Fruit fly (Drosophila melanogaster): ENCODE measurements around the gene CG15167.

The CG15167 gene

DNA sequence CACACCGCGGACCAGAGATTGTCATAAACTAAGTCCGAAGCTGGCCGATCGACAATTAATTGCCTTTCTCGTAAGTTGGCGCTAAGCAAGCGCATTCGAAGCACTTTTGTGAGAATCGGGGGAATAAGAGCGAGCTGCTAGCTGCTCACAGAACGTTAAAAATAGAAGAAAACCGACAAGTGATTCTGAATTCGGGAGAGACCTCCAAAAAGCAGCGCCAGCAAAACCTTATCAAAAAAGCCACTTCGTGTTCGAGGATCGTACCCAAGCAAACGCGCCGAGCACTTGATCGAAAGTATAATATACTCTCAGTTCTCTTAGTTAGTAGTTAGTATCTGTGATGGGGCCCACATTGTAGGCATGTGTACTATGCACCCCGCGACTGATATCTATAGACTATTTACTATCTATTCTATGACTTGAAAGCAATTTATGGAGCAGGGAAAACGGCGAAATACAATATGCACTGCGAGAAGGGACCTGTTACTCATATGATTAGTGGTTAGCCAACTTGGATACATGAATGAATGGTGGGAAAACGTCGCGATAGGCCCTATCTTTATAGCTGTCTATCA is 47.3 kb downstream of the CG15167 start:
- TF ChIP-seq cic (GFP tag; optimal IDR thresholded peaks at IDR 0.05) (peak; percentile 22), bab1 (GFP tag; optimal IDR thresholded peaks at IDR 0.05) (no peak)

DNA sequence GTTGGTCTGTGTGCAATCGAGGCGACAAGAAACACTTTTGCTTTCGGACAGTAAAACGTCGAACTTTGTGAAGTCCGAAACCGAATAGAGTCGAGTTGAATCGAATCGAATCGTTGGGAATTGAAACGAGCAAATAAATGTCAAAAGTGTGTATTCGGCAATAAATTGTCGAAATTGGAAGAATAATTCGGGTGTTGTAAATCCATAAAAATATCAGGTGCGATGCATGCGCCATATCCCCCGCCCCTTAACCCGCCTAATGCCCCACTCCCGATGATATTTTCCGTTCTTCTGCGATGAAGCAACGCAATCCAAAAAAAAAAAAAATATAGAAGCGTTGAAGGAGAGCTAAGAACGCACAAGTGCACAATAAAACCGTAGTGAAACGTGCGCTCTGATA is 48.8 kb downstream of the CG15167 start:
- TF ChIP-seq CG7101 (tag; optimal IDR thresholded peaks at IDR 0.05) (no peak), CG33017 (tag; optimal IDR thresholded peaks at IDR 0.05) (no peak), CG11617 (GFP tag; optimal IDR thresholded peaks at IDR 0.05) (no peak), ovo (GFP tag; optimal IDR thresholded peaks at IDR 0.05) (no peak), pad (GFP tag; optimal IDR thresholded peaks at IDR 0.05) (no peak), tj (GFP tag; optimal IDR thresholded peaks at IDR 0.05) (no peak), kay (GFP tag; ENCODE audit: borderline replicate concordance) (no peak), toe (GFP tag; optimal IDR thresholded peaks at IDR 0.05) (no peak), CG14711 (tag; optimal IDR thresholded peaks at IDR 0.05) (no peak), CG7045 (GFP tag; optimal IDR thresholded peaks at IDR 0.05) (no peak), Clk (GFP tag; optimal IDR thresholded peaks at IDR 0.05) (no peak), cnc (optimal IDR thresholded peaks at IDR 0.05) (no peak), cic (GFP tag; optimal IDR thresholded peaks at IDR 0.05) (no peak)

DNA sequence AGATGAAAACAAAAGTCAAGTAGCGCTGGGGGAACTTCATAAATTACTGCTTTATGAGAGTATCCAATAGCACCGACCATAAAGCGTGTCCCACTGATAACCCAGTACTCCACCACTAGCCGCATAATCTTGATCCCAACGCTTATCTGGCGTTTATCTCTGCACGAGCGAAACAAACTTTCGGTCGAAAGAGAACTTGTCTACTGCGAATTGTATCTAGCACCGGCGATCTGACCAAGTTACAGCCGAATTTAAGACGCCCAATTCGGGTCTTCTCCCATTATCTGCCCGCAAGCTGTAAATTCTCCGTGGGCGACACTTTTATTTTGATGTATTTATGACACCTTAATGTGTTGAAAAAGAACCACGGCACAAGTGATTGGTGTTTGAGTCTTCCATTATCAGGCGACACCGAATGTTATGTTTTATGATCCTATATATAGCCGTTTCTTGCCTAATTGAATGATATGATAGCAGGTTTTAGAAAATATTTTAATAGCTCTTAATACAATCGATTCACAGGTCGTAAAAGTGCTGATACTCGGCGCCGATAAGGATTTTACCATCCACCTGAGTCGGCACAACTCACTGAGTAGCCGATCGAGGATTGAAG is 49.7 kb downstream of the CG15167 start:
- TF ChIP-seq Mnt (GFP tag; optimal IDR thresholded peaks at IDR 0.05) (no peak), CG7045 (GFP tag; optimal IDR thresholded peaks at IDR 0.05) (no peak), cnc (optimal IDR thresholded peaks at IDR 0.05) (no peak), CG1620 (GFP tag; optimal IDR thresholded peaks at IDR 0.05) (no peak), Crg-1 (GFP tag; optimal IDR thresholded peaks at IDR 0.05) (no peak), tj (GFP tag; optimal IDR thresholded peaks at IDR 0.05) (no peak)
